Worm (Caenorhabditis elegans) whole organism, L1 larva: Measurements from ENCODE around the gene spex-3.

ENCODE experiments used
- Y116A8C.19 ChIP-seq: sonication (generic microtip); optimal IDR thresholded peaks from 2 replicates; lab custom pipeline; 2016; ENCODE audit warnings: missing compliant biosample characterization, missing genetic modification characterization, borderline replicate concordance
- aha-1 ChIP-seq: fragments of 150-350 bp; optimal IDR thresholded peaks from 2 replicates; lab custom pipeline; 2014; ENCODE audit warnings: missing biosample characterization, missing genetic modification characterization
- ceh-63 ChIP-seq: fragments of 200-800 bp; sonication (Bioruptor generic); optimal IDR thresholded peaks from 2 replicates; lab custom pipeline; 2018; ENCODE audit warnings: mild to moderate bottlenecking, missing genetic modification characterization, missing compliant biosample characterization
- ceh-88 ChIP-seq: fragments of 200-800 bp; sonication (Bioruptor generic); IDR thresholded peaks from 2 replicates; pipeline ENCODE4 v1.3.6; 2022; ENCODE audit warnings: missing genetic modification characterization, missing compliant biosample characterization
- efl-1 ChIP-seq, 4 experiments: fragments of 150-350 bp; optimal IDR thresholded peaks in 3 of 4; peaks in 1 of 4; 1 replicate in 1 of 4; 2 replicates in 3 of 4; lab custom pipeline; 2014; ENCODE audit warnings: missing biosample characterization in 2 of 4, missing genetic modification characterization in 2 of 4, missing genetic modification reagents in 2 of 4
- fkh-10 ChIP-seq: sonication (generic microtip); optimal IDR thresholded peaks from 2 replicates; lab custom pipeline; 2017; ENCODE audit warnings: missing biosample characterization, missing genetic modification reagents, missing genetic modification characterization
- grh-1 ChIP-seq: fragments of 200-800 bp; sonication (Bioruptor generic); IDR thresholded peaks from 2 replicates; pipeline ENCODE4 v1.3.6; 2022; ENCODE audit warnings: missing genetic modification reagents, missing genetic modification characterization, missing compliant biosample characterization
- isw-1 ChIP-seq: fragments of 200-800 bp; sonication (Bioruptor generic); IDR thresholded peaks from 2 replicates; pipeline ENCODE4 v1.3.6; 2022; ENCODE audit warnings: missing genetic modification characterization, missing compliant biosample characterization
- lin-13 ChIP-seq: fragments of 150-350 bp; optimal IDR thresholded peaks from 2 replicates; lab custom pipeline; 2014; ENCODE audit warnings: missing biosample characterization, missing genetic modification reagents, missing genetic modification characterization
- lin-39 ChIP-seq: fragments of 150-350 bp; optimal IDR thresholded peaks from 2 replicates; lab custom pipeline; 2014; ENCODE audit warnings: missing biosample characterization, missing genetic modification reagents, missing genetic modification characterization
- mdl-1 ChIP-seq, 2 experiments: fragments of 150-350 bp; optimal IDR thresholded peaks; 2 replicates each; lab custom pipeline; 2014 to 2017; ENCODE audit warnings: missing biosample characterization in 2 of 2, missing genetic modification characterization in 2 of 2, inconsistent platforms in 1 of 2
- nhr-11 ChIP-seq: fragments of 150-350 bp; optimal IDR thresholded peaks from 2 replicates; lab custom pipeline; 2014; ENCODE audit warnings: missing biosample characterization, missing genetic modification characterization
- nhr-28 ChIP-seq: fragments of 150-350 bp; optimal IDR thresholded peaks from 2 replicates; lab custom pipeline; 2014; ENCODE audit warnings: missing biosample characterization, missing genetic modification characterization
- nhr-77 ChIP-seq: fragments of 150-350 bp; optimal IDR thresholded peaks from 2 replicates; lab custom pipeline; 2014; ENCODE audit warnings: missing biosample characterization, missing genetic modification characterization
- sox-4 ChIP-seq: sonication (generic microtip); optimal IDR thresholded peaks from 2 replicates; lab custom pipeline; 2016; ENCODE audit warnings: missing genetic modification characterization, missing compliant biosample characterization
- sup-37 ChIP-seq: fragments of 200-800 bp; sonication (Bioruptor generic); optimal IDR thresholded peaks from 2 replicates; lab custom pipeline; 2018; ENCODE audit warnings: mild to moderate bottlenecking, missing genetic modification characterization, missing compliant biosample characterization
- swsn-7 ChIP-seq: sonication (generic microtip); optimal IDR thresholded peaks from 2 replicates; lab custom pipeline; 2016; ENCODE audit warnings: missing genetic modification characterization, missing compliant biosample characterization
- tlp-1 ChIP-seq: fragments of 150-350 bp; optimal IDR thresholded peaks from 2 replicates; lab custom pipeline; 2014; ENCODE audit warnings: missing biosample characterization, missing genetic modification characterization
- unc-62 ChIP-seq: fragments of 150-350 bp; optimal IDR thresholded peaks from 2 replicates; lab custom pipeline; 2014; ENCODE audit warnings: missing biosample characterization, missing genetic modification reagents, missing genetic modification characterization
- vab-15 ChIP-seq: sonication (generic microtip); optimal IDR thresholded peaks from 2 replicates; lab custom pipeline; 2017; ENCODE audit warnings: missing genotype, mild to moderate bottlenecking, missing genetic modification characterization, missing compliant biosample characterization
- xbp-1 ChIP-seq: sonication (generic microtip); optimal IDR thresholded peaks from 2 replicates; lab custom pipeline; 2016; ENCODE audit warnings: missing genetic modification characterization, missing compliant biosample characterization
- zip-4 ChIP-seq: fragments of 200-800 bp; sonication (Bioruptor generic); optimal IDR thresholded peaks from 2 replicates; lab custom pipeline; 2018; ENCODE audit warnings: mild to moderate bottlenecking, missing genetic modification characterization, moderate library complexity, missing compliant biosample characterization
- ztf-4 ChIP-seq: fragments of 150-350 bp; optimal IDR thresholded peaks from 2 replicates; lab custom pipeline; 2014; ENCODE audit warnings: missing biosample characterization, missing genetic modification characterization

Gene spex-3

ce11 chrIII:1657380-1657779, 44.9 kb downstream of the spex-3 start, which contains the start of gene cht-4:
cht-4 (minus strand) TSS chrIII:1657480.
- TF ChIP-seq xbp-1 (tag; lab: Kevin White, UChicago) (no peak), ceh-63 (GFP tag; lab: Kevin White, UChicago) (no peak), nhr-28 (no peak), nhr-77 (no peak), grh-1 (no peak), mdl-1 (tag; optimal IDR thresholded peaks at IDR 0.05; lab: Kevin White, UChicago) (no peak)

- TF ChIP-seq vab-15 (no peak), xbp-1 (tag; lab: Kevin White, UChicago) (no peak), aha-1 (tag; lab: Kevin White, UChicago) (no peak), efl-1 (optimal IDR thresholded peaks at IDR 0.05; lab: Kevin White, UChicago) (no peak), efl-1 (GFP tag; optimal IDR thresholded peaks at IDR 0.05 in 1 of 2; lab: Kevin White, UChicago) (peak in 1 of 2 experiments; percentile 52), zip-4 (GFP tag; lab: Kevin White, UChicago) (no peak)
Observed at ce11 chrIII:1652925-1653324, 49.3 kb downstream of the spex-3 start.

ce11 chrIII:1652181-1652580, 50.1 kb downstream of the spex-3 start, which contains the start of gene Y22D7AL.1:
Y22D7AL.1 (plus strand) TSS chrIII:1652481.
- TF ChIP-seq ztf-4 (tag; lab: Kevin White, UChicago) (no peak), swsn-7 (tag; lab: Kevin White, UChicago) (no peak), sox-4 (no peak), sup-37 (no peak), Y116A8C.19 (no peak), nhr-11 (tag; lab: Kevin White, UChicago) (no peak), ceh-88 (GFP tag; lab: Robert Waterston, UW) (no peak), isw-1 (GFP tag; lab: Robert Waterston, UW) (no peak), unc-62 (GFP tag; lab: Kevin White, UChicago) (no peak), mdl-1 (tag; optimal IDR thresholded peaks at IDR 0.05; lab: Kevin White, UChicago) (no peak), fkh-10 (GFP tag; lab: Kevin White, UChicago) (no peak), tlp-1 (tag; lab: Kevin White, UChicago) (no peak), lin-39 (no peak), lin-13 (GFP tag; lab: Kevin White, UChicago) (no peak)
